Worm (Caenorhabditis elegans): Measurements from ENCODE around the gene C11H1.7.
A peak's percentile ranks its signal among the peaks of the same experiment; 100 is the strongest.

Gene C11H1.7

DNA sequence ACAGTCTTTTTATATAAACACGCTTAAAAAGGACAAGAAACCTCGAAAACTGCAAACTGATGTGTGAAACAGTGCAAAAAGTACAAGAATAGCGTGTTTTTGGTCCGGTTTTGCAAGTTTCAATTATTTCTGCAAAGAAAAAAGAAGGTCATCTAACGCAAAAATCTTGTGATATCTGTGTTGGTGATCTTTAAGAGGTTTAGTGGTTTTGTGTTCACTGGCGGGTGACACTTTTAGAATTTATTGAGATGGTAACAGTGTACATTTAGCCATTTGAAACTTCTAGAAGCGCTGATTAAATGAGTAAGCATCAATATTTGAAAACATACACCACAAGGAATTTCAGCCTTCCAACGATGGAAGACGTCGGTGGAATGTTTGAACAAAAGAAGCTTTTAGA lies 4.4 kb upstream of the C11H1.7 start:
- TF ChIP-seq ets-4 (tag; optimal IDR thresholded peaks at IDR 0.05): no peak
- TF ChIP-seq ceh-31 (tag; optimal IDR thresholded peaks at IDR 0.05): no peak
- TF ChIP-seq Y22D7AL.16 (tag; optimal IDR thresholded peaks at IDR 0.05): no peak
- TF ChIP-seq ceh-22 (tag; optimal IDR thresholded peaks at IDR 0.05): no peak
- TF ChIP-seq F13H6.1 (tag; optimal IDR thresholded peaks at IDR 0.05): no peak
- no peak for TF ChIP-seq odd-2 (tag; optimal IDR thresholded peaks at IDR 0.05)
- TF ChIP-seq hlh-13 (GFP tag; optimal IDR thresholded peaks at IDR 0.05): no peak
- no peak for TF ChIP-seq pros-1 (tag; optimal IDR thresholded peaks at IDR 0.05)
- no peak for TF ChIP-seq ceh-9 (tag; optimal IDR thresholded peaks at IDR 0.05)

- TF ChIP-seq sox-2 (GFP tag; IDR thresholded peaks at IDR 0.05) (no peak), hlh-6 (tag; optimal IDR thresholded peaks at IDR 0.05) (no peak), Y22D7AL.16 (tag; optimal IDR thresholded peaks at IDR 0.05) (no peak), odd-2 (tag; optimal IDR thresholded peaks at IDR 0.05) (no peak), ceh-18 (tag; optimal IDR thresholded peaks at IDR 0.05) (no peak), fax-1 (tag; optimal IDR thresholded peaks at IDR 0.05) (no peak), che-1 (tag; optimal IDR thresholded peaks at IDR 0.05) (no peak), lin-11 (tag; optimal IDR thresholded peaks at IDR 0.05) (no peak)
These were observed 2.9 kb upstream of the C11H1.7 start for ce11 chrX:14324289-14324688.

ce11 chrX:14326578-14326977 lies 631 bp upstream of the C11H1.7 start:
- TF ChIP-seq ttx-3 (tag; optimal IDR thresholded peaks at IDR 0.05) (no peak), tbx-7 (tag; optimal IDR thresholded peaks at IDR 0.05) (no peak), C08G9.2 (tag; optimal IDR thresholded peaks at IDR 0.05) (no peak)

ce11 chrX:14329348-14329747 lies 2.1 kb downstream of the C11H1.7 start:
- TF ChIP-seq hlh-8 (tag; optimal IDR thresholded peaks at IDR 0.05): no peak
- TF ChIP-seq ceh-31 (tag; optimal IDR thresholded peaks at IDR 0.05): peak; percentile 44

- TF ChIP-seq sdc-2 (tag; optimal IDR thresholded peaks at IDR 0.05): peak; percentile 12
- no peak for TF ChIP-seq npax-4 (tag; optimal IDR thresholded peaks at IDR 0.05)
- TF ChIP-seq nfya-1 (tag; optimal IDR thresholded peaks at IDR 0.05): peak; percentile 6
- no peak for TF ChIP-seq madf-2 (tag; optimal IDR thresholded peaks at IDR 0.05)
- TF ChIP-seq ama-1 (optimal IDR thresholded peaks at IDR 0.05): no peak
- peak; percentile 3 for TF ChIP-seq ceh-34 (tag; optimal IDR thresholded peaks at IDR 0.05)
These were observed 6.9 kb downstream of the C11H1.7 start for ce11 chrX:14334151-14334550.

DNA sequence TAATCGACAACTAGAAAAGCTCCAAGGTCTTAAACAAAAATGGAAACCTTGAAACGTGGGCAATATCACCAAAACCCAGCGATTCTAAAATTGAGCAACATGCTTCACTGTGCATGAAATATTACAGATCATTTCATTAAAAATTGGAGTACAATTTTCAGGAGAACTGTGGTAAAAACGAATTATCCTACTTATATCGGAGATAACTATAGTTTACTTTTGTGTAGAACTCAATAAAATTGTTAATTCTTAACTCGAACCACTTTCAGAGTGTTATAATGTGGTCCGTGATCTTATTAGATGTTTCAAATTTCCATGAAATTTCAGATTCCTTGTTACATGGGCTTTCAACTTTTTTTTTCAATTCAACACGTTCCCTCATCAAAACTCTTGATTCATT lies 8.0 kb downstream of the C11H1.7 start, which contains the start of gene K04G11.1:
Gene K04G11.1, plus strand, starts transcription at position 301 of the 400 bp plus-strand sequence.
- no peak for TF ChIP-seq unc-3 (GFP tag; conservative IDR thresholded peaks at IDR 0.05)
- TF ChIP-seq unc-3 (tag; optimal IDR thresholded peaks at IDR 0.05): no peak
- no peak for TF ChIP-seq ceh-6 (GFP tag; optimal IDR thresholded peaks at IDR 0.05)
- no peak for TF ChIP-seq hlh-6 (tag; optimal IDR thresholded peaks at IDR 0.05)
- TF ChIP-seq gmeb-2 (tag; optimal IDR thresholded peaks at IDR 0.05): no peak
- no peak for TF ChIP-seq pros-1 (tag; optimal IDR thresholded peaks at IDR 0.05)
- no peak for TF ChIP-seq pha-4 (tag; optimal IDR thresholded peaks at IDR 0.05)
- no peak for TF ChIP-seq ahr-1 (tag; optimal IDR thresholded peaks at IDR 0.05)
- no peak for TF ChIP-seq nhr-11 (tag; optimal IDR thresholded peaks at IDR 0.05)
- TF ChIP-seq pqm-1 (tag; optimal IDR thresholded peaks at IDR 0.05): no peak
- no peak for TF ChIP-seq ceh-9 (tag; optimal IDR thresholded peaks at IDR 0.05)

- no peak for TF ChIP-seq dmd-4 (tag; optimal IDR thresholded peaks at IDR 0.05; ENCODE audit: borderline replicate concordance)
- TF ChIP-seq elt-2 (tag; optimal IDR thresholded peaks at IDR 0.05): no peak
- no peak for TF ChIP-seq gmeb-2 (tag; optimal IDR thresholded peaks at IDR 0.05)
- TF ChIP-seq ceh-30 (tag; optimal IDR thresholded peaks at IDR 0.05): no peak
- TF ChIP-seq ceh-2 (tag; optimal IDR thresholded peaks at IDR 0.05): no peak
- TF ChIP-seq rnt-1 (tag; optimal IDR thresholded peaks at IDR 0.05): no peak
- TF ChIP-seq dve-1 (tag; optimal IDR thresholded peaks at IDR 0.05): no peak
- no peak for TF ChIP-seq pha-4 (tag; optimal IDR thresholded peaks at IDR 0.05)
- no peak for TF ChIP-seq ceh-31 (tag; optimal IDR thresholded peaks at IDR 0.05)
- TF ChIP-seq T23F11.4 (GFP tag; optimal IDR thresholded peaks at IDR 0.05): no peak
- no peak for TF ChIP-seq ceh-22 (tag; optimal IDR thresholded peaks at IDR 0.05)
These were observed 8.4 kb downstream of the C11H1.7 start for ce11 chrX:14335621-14336020.

All from whole organism, late embryonic.